Worm (Caenorhabditis elegans): ENCODE measurements around the gene acdh-12.

- TF ChIP-seq dao-5 (tag; optimal IDR thresholded peaks at IDR 0.05) (no peak), him-1 (tag; optimal IDR thresholded peaks at IDR 0.05) (no peak)
Measured at ce11 chrII:7154711-7155110, 40.7 kb downstream of the acdh-12 start.
